Fruit fly (Drosophila melanogaster) whole organism, embryonic: ENCODE data around the gene natalisin.

Source experiments
- Adf1 ChIP-seq: fragments of 200-800 bp; sonication (Bioruptor generic); IDR thresholded peaks from 2 replicates; pipeline ENCODE4 v1.3.6; 2022; ENCODE audit warnings: missing biosample characterization, missing genetic modification characterization
- Awh ChIP-seq: fragments of 200-800 bp; sonication (Bioruptor generic); IDR thresholded peaks from 2 replicates; pipeline ENCODE4, ENCODE4 v1.3.6; 2022; ENCODE audit warnings: missing biosample characterization, missing genetic modification characterization
- CG1024 ChIP-seq: fragments of 200-800 bp; sonication (Bioruptor generic); IDR thresholded peaks from 2 replicates; pipeline ENCODE4 v1.3.6; 2022; ENCODE audit warnings: missing biosample characterization, missing genetic modification characterization
- CG11723 ChIP-seq: fragments of 200-800 bp; sonication (Bioruptor generic); optimal IDR thresholded peaks from 2 replicates; lab custom pipeline; 2017; ENCODE audit warnings: missing biosample characterization, mild to moderate bottlenecking, missing genetic modification characterization
- CG12155 ChIP-seq: fragments of 200-800 bp; sonication (Bioruptor generic); optimal IDR thresholded peaks from 3 replicates; lab custom pipeline; 2016; ENCODE audit warnings: missing biosample characterization, missing genetic modification characterization
- CG14710 ChIP-seq: fragments of 200-800 bp; sonication (Bioruptor generic); optimal IDR thresholded peaks from 3 replicates; lab custom pipeline; 2019; ENCODE audit warnings: missing biosample characterization, mild to moderate bottlenecking, missing genetic modification characterization, moderate library complexity
- CG15073 ChIP-seq: fragments of 200-800 bp; sonication (Bioruptor generic); optimal IDR thresholded peaks from 2 replicates; lab custom pipeline; 2016; ENCODE audit warnings: missing biosample characterization, missing genetic modification characterization
- CG31441 ChIP-seq: fragments of 200-800 bp; sonication (Bioruptor generic); IDR thresholded peaks from 2 replicates; pipeline ENCODE4 v1.3.6; 2022; ENCODE audit warnings: missing biosample characterization, missing genetic modification characterization
- CG3726 ChIP-seq: fragments of 200-800 bp; sonication (Bioruptor generic); IDR thresholded peaks from 3 replicates; pipeline ENCODE4, ENCODE4 v1.3.6; 2022; ENCODE audit warnings: missing biosample characterization, missing genetic modification characterization
- CG3995 ChIP-seq: fragments of 200-800 bp; sonication (Bioruptor generic); optimal IDR thresholded peaks from 3 replicates; lab custom pipeline; 2016; ENCODE audit warnings: missing biosample characterization, missing genetic modification characterization
- CG6272 ChIP-seq: fragments of 200-800 bp; sonication (Bioruptor generic); IDR thresholded peaks from 2 replicates; pipeline ENCODE4 v1.3.6; 2022; ENCODE audit warnings: missing biosample characterization, missing genetic modification characterization
- CG7556 ChIP-seq: fragments of 200-800 bp; sonication (Bioruptor generic); optimal IDR thresholded peaks from 2 replicates; lab custom pipeline; 2017; ENCODE audit warnings: missing biosample characterization, mild to moderate bottlenecking, missing genetic modification characterization
- CG7928 ChIP-seq: fragments of 200-800 bp; sonication (Bioruptor generic); optimal IDR thresholded peaks from 2 replicates; lab custom pipeline; 2017; ENCODE audit warnings: missing biosample characterization, mild to moderate bottlenecking, missing genetic modification characterization
- CG8388 ChIP-seq: fragments of 200-800 bp; sonication (Bioruptor generic); optimal IDR thresholded peaks from 2 replicates; lab custom pipeline; 2019; ENCODE audit warnings: missing biosample characterization, mild to moderate bottlenecking, missing genetic modification characterization, moderate library complexity
- CG8478 ChIP-seq: fragments of >200 bp; optimal IDR thresholded peaks from 2 replicates; lab custom pipeline; 2018
- D ChIP-seq, 2 experiments: fragments of 200-800 bp in 1 of 2; fragments of >200 bp in 1 of 2; sonication (Bioruptor generic) in 1 of 2; optimal IDR thresholded peaks; 2 replicates in 1 of 2; 3 replicates in 1 of 2; lab custom pipeline; 2017; ENCODE audit warnings: mild to moderate bottlenecking in 1 of 2, missing biosample characterization in 1 of 2, missing genetic modification characterization in 1 of 2, missing genetic modification reagents in 1 of 2
- Doc3 ChIP-seq: fragments of 200-800 bp; sonication (Bioruptor generic); IDR thresholded peaks from 3 replicates; pipeline ENCODE4 v1.3.6; 2022; ENCODE audit warnings: missing biosample characterization, missing genetic modification characterization; ENCODE audit not compliant: partially characterized antibody
- Hr3 ChIP-seq: fragments of 200-800 bp; sonication (Bioruptor generic); optimal IDR thresholded peaks from 3 replicates; lab custom pipeline; 2016; ENCODE audit warnings: missing biosample characterization, missing genetic modification characterization
- Lpt ChIP-seq: fragments of >200 bp; optimal IDR thresholded peaks from 2 replicates; lab custom pipeline; 2018; ENCODE audit warnings: missing biosample characterization, missing genetic modification characterization
- NFAT ChIP-seq: fragments of 200-800 bp; sonication (Bioruptor generic); IDR thresholded peaks from 2 replicates; pipeline ENCODE4 v1.3.6; 2022; ENCODE audit warnings: missing biosample characterization, missing genetic modification characterization
- Nf-YB ChIP-seq: fragments of 200-800 bp; sonication (Bioruptor generic); optimal IDR thresholded peaks from 3 replicates; lab custom pipeline; 2019; ENCODE audit warnings: missing biosample characterization, mild to moderate bottlenecking, missing genetic modification characterization, moderate library complexity
- abd-A ChIP-seq: fragments of 200-800 bp; sonication (Bioruptor generic); optimal IDR thresholded peaks from 3 replicates; lab custom pipeline; 2019; ENCODE audit warnings: missing biosample characterization, mild to moderate bottlenecking, missing genetic modification characterization, moderate library complexity
- amos ChIP-seq: fragments of 200-800 bp; sonication (Bioruptor generic); IDR thresholded peaks from 2 replicates; pipeline ENCODE4 v1.3.6; 2022; ENCODE audit warnings: missing biosample characterization, missing genetic modification characterization; ENCODE audit not compliant: partially characterized antibody
- aop ChIP-seq: fragments of 200-800 bp; sonication (Bioruptor generic); IDR thresholded peaks from 2 replicates; pipeline ENCODE4 v1.3.6; 2022; ENCODE audit warnings: missing biosample characterization, missing genetic modification characterization
- ara ChIP-seq: fragments of 200-800 bp; sonication (Bioruptor generic); IDR thresholded peaks from 2 replicates; pipeline ENCODE4 v1.3.6; 2022; ENCODE audit warnings: missing biosample characterization, missing genetic modification characterization
- chm ChIP-seq: fragments of 200-800 bp; sonication (Bioruptor generic); IDR thresholded peaks from 2 replicates; pipeline ENCODE4 v1.3.6; 2022; ENCODE audit warnings: missing biosample characterization, missing genetic modification characterization
- crp ChIP-seq, 2 experiments: fragments of 200-800 bp; sonication (Bioruptor generic); optimal IDR thresholded peaks; 2 replicates in 1 of 2; 3 replicates in 1 of 2; lab custom pipeline; 2017; ENCODE audit warnings: missing biosample characterization in 2 of 2, missing genetic modification characterization in 2 of 2, mild to moderate bottlenecking in 1 of 2, moderate library complexity in 1 of 2
- emc ChIP-seq: fragments of 200-800 bp; sonication (Bioruptor generic); optimal IDR thresholded peaks from 2 replicates; lab custom pipeline; 2016; ENCODE audit warnings: missing biosample characterization, missing genetic modification characterization
- eyg ChIP-seq: fragments of 200-800 bp; sonication (Bioruptor generic); optimal IDR thresholded peaks from 3 replicates; lab custom pipeline; 2016; ENCODE audit warnings: missing biosample characterization, missing genetic modification characterization
- gcm ChIP-seq: fragments of 200-800 bp; sonication (Bioruptor generic); optimal IDR thresholded peaks from 2 replicates; lab custom pipeline; 2019; ENCODE audit warnings: missing biosample characterization, mild to moderate bottlenecking, missing genetic modification characterization, moderate library complexity
- gt ChIP-seq: fragments of 200-800 bp; sonication (Bioruptor generic); IDR thresholded peaks from 2 replicates; pipeline ENCODE4 v1.3.6; 2022; ENCODE audit warnings: missing biosample characterization, missing genetic modification characterization
- ham ChIP-seq: fragments of 200-800 bp; sonication (Bioruptor generic); IDR thresholded peaks from 2 replicates; pipeline ENCODE4 v1.3.6; 2022; ENCODE audit warnings: missing biosample characterization, missing genetic modification characterization
- hkb ChIP-seq, 2 experiments: fragments of 200-800 bp in 1 of 2; fragments of >200 bp in 1 of 2; sonication (Bioruptor generic) in 1 of 2; IDR thresholded peaks in 1 of 2; optimal IDR thresholded peaks in 1 of 2; 2 replicates each; pipeline versions ENCODE4 v1.3.6 to Lab custom; 2017 to 2022; ENCODE audit warnings: missing biosample characterization in 1 of 2, missing genetic modification characterization in 1 of 2
- ind ChIP-seq: fragments of 200-800 bp; sonication (Bioruptor generic); optimal IDR thresholded peaks from 3 replicates; lab custom pipeline; 2016; ENCODE audit warnings: missing biosample characterization, missing genetic modification characterization
- kah ChIP-seq: fragments of 200-800 bp; sonication (Bioruptor generic); optimal IDR thresholded peaks from 2 replicates; lab custom pipeline; 2018; ENCODE audit warnings: missing biosample characterization, mild to moderate bottlenecking, missing genetic modification characterization
- lab ChIP-seq: fragments of 200-800 bp; sonication (Bioruptor generic); optimal IDR thresholded peaks from 3 replicates; lab custom pipeline; 2017; ENCODE audit warnings: missing biosample characterization, missing genetic modification characterization, mild to moderate bottlenecking, moderate library complexity, missing genetic modification reagents
- lmd ChIP-seq: fragments of 200-800 bp; sonication (Bioruptor generic); IDR thresholded peaks from 2 replicates; pipeline ENCODE4 v1.3.6; 2022; ENCODE audit warnings: missing biosample characterization, missing genetic modification characterization
- oc ChIP-seq: fragments of 200-800 bp; sonication (Bioruptor generic); optimal IDR thresholded peaks from 2 replicates; lab custom pipeline; 2018; ENCODE audit warnings: missing biosample characterization, mild to moderate bottlenecking, missing genetic modification characterization, moderate library complexity
- pfk ChIP-seq: fragments of 200-800 bp; sonication (Bioruptor generic); optimal IDR thresholded peaks from 2 replicates; lab custom pipeline; 2018; ENCODE audit warnings: missing biosample characterization, mild to moderate bottlenecking, missing genetic modification characterization, moderate library complexity
- pnt ChIP-seq: fragments of 200-800 bp; sonication (Bioruptor generic); optimal IDR thresholded peaks from 3 replicates; lab custom pipeline; 2016; ENCODE audit warnings: missing biosample characterization, missing genetic modification characterization
- ranshi ChIP-seq: fragments of 200-800 bp; sonication (Bioruptor generic); IDR thresholded peaks from 2 replicates; pipeline ENCODE4 v1.3.6; 2022; ENCODE audit warnings: missing biosample characterization, missing genetic modification characterization
- salm ChIP-seq: fragments of 200-800 bp; sonication (Bioruptor generic); optimal IDR thresholded peaks from 2 replicates; lab custom pipeline; 2018; ENCODE audit warnings: missing biosample characterization, mild to moderate bottlenecking, missing genetic modification characterization
- ssp ChIP-seq: fragments of 200-800 bp; sonication (Bioruptor generic); IDR thresholded peaks from 2 replicates; pipeline ENCODE4 v1.3.6; 2022; ENCODE audit warnings: missing biosample characterization, missing genetic modification characterization
- tio ChIP-seq: fragments of 200-800 bp; sonication (Bioruptor generic); optimal IDR thresholded peaks from 2 replicates; lab custom pipeline; 2017; ENCODE audit warnings: missing biosample characterization, missing genetic modification characterization, inconsistent platforms
- trh ChIP-seq: fragments of 200-800 bp; sonication (Bioruptor generic); optimal IDR thresholded peaks from 2 replicates; lab custom pipeline; 2016; ENCODE audit warnings: missing biosample characterization, missing genetic modification characterization
- wdn ChIP-seq: fragments of 200-800 bp; sonication (Bioruptor generic); IDR thresholded peaks from 2 replicates; pipeline ENCODE4 v1.3.6; 2022; ENCODE audit warnings: missing biosample characterization, missing genetic modification characterization
- z ChIP-seq: fragments of 200-800 bp; sonication (Bioruptor generic); IDR thresholded peaks from 3 replicates; pipeline ENCODE4 v1.3.6; 2022; ENCODE audit warnings: missing biosample characterization, missing genetic modification characterization
- zf30C ChIP-seq: fragments of 200-800 bp; sonication (Bioruptor generic); optimal IDR thresholded peaks from 3 replicates; lab custom pipeline; 2018; ENCODE audit warnings: missing biosample characterization, mild to moderate bottlenecking, missing genetic modification characterization

natalisin gene

DNA sequence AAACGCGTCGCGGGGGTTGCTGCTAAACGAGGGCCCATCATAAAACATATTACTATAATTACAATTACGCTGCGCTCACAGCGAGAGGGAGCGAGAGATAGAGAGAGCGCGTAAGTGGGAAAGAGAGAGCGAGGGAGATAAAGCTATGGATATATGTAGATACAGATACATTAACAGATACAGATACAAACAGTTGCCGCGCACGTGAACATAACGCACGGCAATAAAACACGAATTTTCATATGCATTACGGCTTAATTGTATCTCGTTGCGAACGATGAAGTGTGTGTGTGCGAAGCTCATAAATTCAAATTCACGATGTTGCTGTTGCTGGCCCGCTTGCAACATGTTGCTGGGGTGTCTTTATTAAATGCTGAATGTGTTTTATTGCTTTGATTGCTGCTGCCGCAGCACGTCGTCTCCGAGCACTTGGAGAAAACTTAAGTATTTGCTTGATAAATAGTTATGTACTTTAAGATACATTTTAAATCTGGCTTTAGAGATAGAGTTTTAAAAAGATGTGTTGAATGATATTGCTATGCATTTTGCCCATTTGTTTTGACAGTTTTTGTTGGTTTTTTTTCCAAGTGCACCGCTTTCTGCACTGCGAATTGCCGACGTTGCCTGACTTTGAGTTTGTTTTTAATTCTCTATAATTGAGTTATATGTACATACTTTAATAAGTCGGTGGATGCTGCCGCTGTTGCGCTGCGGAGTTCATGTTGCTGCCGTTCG is 48.0 kb upstream of the natalisin start (continued):
- TF ChIP-seq pnt (GFP tag; lab: Kevin White, UChicago) (peak; percentile 71), CG31441 (peak; percentile 73), salm (tag; lab: Kevin White, UChicago) (peak; percentile 11), abd-A (tag; lab: Kevin White, UChicago) (peak; percentile 96), ham (GFP tag; lab: Robert Waterston, UW) (no peak), zf30C (GFP tag; lab: Kevin White, UChicago) (no peak), eyg (GFP tag; lab: Kevin White, UChicago) (peak; percentile 40), CG14710 (tag; lab: Kevin White, UChicago) (peak; percentile 35), z (GFP tag; lab: Robert Waterston, UW) (peak; percentile 26; the same call in 1 of the 3 replicates), oc (tag; lab: Kevin White, UChicago) (peak; percentile 32), CG1024 (GFP tag; lab: Robert Waterston, UW) (peak; percentile 21; the same call in 1 of the 2 replicates), ranshi (peak; percentile 74), ssp (0 out of 2 replicates have a peak, but pooled peaks have one; percentile 30), ara (GFP tag; lab: Robert Waterston, UW) (peak; percentile 56; the same call in 1 of the 2 replicates), ind (peak; percentile 79), Lpt (GFP tag; lab: Kevin White, UChicago) (no peak), gt (0 out of 2 replicates have a peak, but pooled peaks have one; percentile 31), CG3726 (GFP tag; lab: Robert Waterston, UW) (0 out of 3 replicates have a peak, but pooled peaks have one; percentile 65), pfk (GFP tag; lab: Kevin White, UChicago) (no peak), crp (GFP tag; optimal IDR thresholded peaks at IDR 0.05; lab: Kevin White, UChicago) (peak in 1 of 2 experiments; percentile 34), Adf1 (GFP tag; lab: Robert Waterston, UW) (peak; percentile 75; the same call in 1 of the 2 replicates), chm (GFP tag; lab: Robert Waterston, UW) (peak; percentile 67; the same call in 1 of the 2 replicates), gcm (GFP tag; lab: Kevin White, UChicago) (peak; percentile 28), lab (GFP tag; lab: Kevin White, UChicago) (peak; percentile 73), CG11723 (GFP tag; lab: Kevin White, UChicago) (peak; percentile 38), amos (GFP tag; lab: Robert Waterston, UW) (no peak), Doc3 (GFP tag; lab: Robert Waterston, UW) (no peak), CG12155 (GFP tag; lab: Kevin White, UChicago) (peak; percentile 70), trh (GFP tag; lab: Kevin White, UChicago) (peak; percentile 42), CG7928 (no peak), tio (GFP tag; lab: Kevin White, UChicago) (peak; percentile 74), CG8388 (GFP tag; lab: Kevin White, UChicago) (peak; percentile 78), CG3995 (GFP tag; lab: Kevin White, UChicago) (no peak), Awh (peak; percentile 49; the same call in 1 of the 2 replicates), aop (GFP tag; lab: Robert Waterston, UW) (0 out of 2 replicates have a peak, but pooled peaks have one; percentile 34), hkb (optimal IDR thresholded peaks at IDR 0.05; lab: Kevin White, UChicago) (no peak), hkb (GFP tag; IDR thresholded peaks at IDR 0.05; lab: Robert Waterston, UW) (peak; percentile 79), CG15073 (GFP tag; lab: Kevin White, UChicago) (no peak), lmd (GFP tag; lab: Robert Waterston, UW) (peak; percentile 88), emc (peak; percentile 19), CG7556 (GFP tag; lab: Kevin White, UChicago) (peak; percentile 75), CG6272 (GFP tag; lab: Robert Waterston, UW) (no peak; the same call in none of the 2 replicates), kah (GFP tag; lab: Kevin White, UChicago) (no peak), Nf-YB (GFP tag; lab: Kevin White, UChicago) (no peak), NFAT (0 out of 2 replicates have a peak, but pooled peaks have one; percentile 37), wdn (GFP tag; lab: Robert Waterston, UW) (peak; percentile 51; the same call in 1 of the 2 replicates), D (optimal IDR thresholded peaks at IDR 0.05; lab: Kevin White, UChicago) (no peak), D (GFP tag; optimal IDR thresholded peaks at IDR 0.05; lab: Kevin White, UChicago) (peak; percentile 11), Hr3 (GFP tag; lab: Kevin White, UChicago) (peak; percentile 77), CG8478 (no peak)
